Worm (Caenorhabditis elegans): ENCODE measurements around the gene atg-4.2.

Gene atg-4.2

ce11 chrIV:11688018-11688417, 20.2 kb downstream of the atg-4.2 start, which contains the start of gene ZK792.5:
ZK792.5 (minus strand) TSS chrIV:11688118.
- no peak for TF ChIP-seq lim-6 (tag; optimal IDR thresholded peaks at IDR 0.05)
- TF ChIP-seq elt-2 (tag; optimal IDR thresholded peaks at IDR 0.05) = no peak
- no peak for TF ChIP-seq pros-1 (tag; optimal IDR thresholded peaks at IDR 0.05)
- no peak for TF ChIP-seq ztf-16 (tag; optimal IDR thresholded peaks at IDR 0.05)
- no peak for TF ChIP-seq Y22D7AL.16 (tag; optimal IDR thresholded peaks at IDR 0.05)
- no peak for TF ChIP-seq fax-1 (tag; optimal IDR thresholded peaks at IDR 0.05)
- TF ChIP-seq nfya-1 (tag; optimal IDR thresholded peaks at IDR 0.05) = no peak

DNA sequence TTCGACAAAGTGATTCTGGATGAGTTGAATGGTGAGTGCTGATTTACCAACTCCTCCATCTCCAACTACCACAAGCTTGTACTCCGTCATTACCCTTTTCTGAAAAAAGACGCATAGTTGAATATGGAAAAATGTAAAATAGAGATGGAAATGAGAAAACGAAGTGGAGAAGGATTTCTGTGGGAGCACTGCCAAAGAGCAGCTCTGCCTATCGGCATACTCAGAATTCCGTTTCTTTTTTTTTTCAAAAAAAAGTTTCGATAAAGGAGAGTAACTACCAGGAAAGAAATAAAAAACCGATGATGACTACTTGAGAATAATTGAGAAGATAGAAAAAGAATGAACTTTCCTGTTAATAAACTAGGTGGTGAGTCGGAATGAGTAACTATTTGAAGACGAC, 23.2 kb downstream of the atg-4.2 start, which contains the start of gene let-60:
Gene let-60 (minus strand): TSS at position 101 of the 400 bp plus-strand sequence.
- no peak for TF ChIP-seq ama-1 (optimal IDR thresholded peaks at IDR 0.05)
- TF ChIP-seq lin-11 (tag; optimal IDR thresholded peaks at IDR 0.05) = no peak
- TF ChIP-seq nfya-1 (tag; optimal IDR thresholded peaks at IDR 0.05) = no peak
- TF ChIP-seq T23F11.4 (GFP tag; optimal IDR thresholded peaks at IDR 0.05) = no peak
- TF ChIP-seq tbx-7 (tag; optimal IDR thresholded peaks at IDR 0.05) = no peak
- no peak for TF ChIP-seq C08G9.2 (tag; optimal IDR thresholded peaks at IDR 0.05)
- no peak for TF ChIP-seq odd-2 (tag; optimal IDR thresholded peaks at IDR 0.05)

DNA sequence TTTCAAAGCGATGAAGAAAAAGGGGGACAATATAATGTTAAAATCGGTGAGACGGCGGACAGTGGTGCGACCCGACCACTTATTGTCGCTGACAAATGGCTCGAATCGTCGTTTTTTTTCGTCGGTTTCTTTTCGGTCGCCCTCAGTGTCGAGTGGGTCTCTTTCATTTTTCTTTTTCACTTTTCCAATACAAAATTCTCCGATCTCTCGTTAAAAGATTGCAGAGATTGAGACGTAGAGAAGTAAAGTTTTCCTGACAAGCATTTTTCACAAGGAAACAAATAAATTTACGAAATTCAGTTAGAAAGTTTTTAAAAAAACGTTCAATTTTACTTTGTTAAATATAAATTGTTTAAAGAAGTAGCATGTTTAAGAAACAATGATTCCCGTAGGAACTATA, 23.7 kb downstream of the atg-4.2 start:
- TF ChIP-seq unc-86 (tag; optimal IDR thresholded peaks at IDR 0.05) (no peak), lin-11 (tag; optimal IDR thresholded peaks at IDR 0.05) (no peak), ets-4 (tag; optimal IDR thresholded peaks at IDR 0.05) (no peak), che-1 (tag; optimal IDR thresholded peaks at IDR 0.05) (no peak), T23F11.4 (GFP tag; optimal IDR thresholded peaks at IDR 0.05) (no peak), zip-5 (tag; optimal IDR thresholded peaks at IDR 0.05) (no peak), unc-42 (tag; optimal IDR thresholded peaks at IDR 0.05) (no peak), K09A11.1 (tag; optimal IDR thresholded peaks at IDR 0.05; ENCODE audit: insufficient read depth) (no peak), ceh-18 (tag; optimal IDR thresholded peaks at IDR 0.05) (no peak), pha-4 (tag; optimal IDR thresholded peaks at IDR 0.05) (no peak), lim-6 (tag; optimal IDR thresholded peaks at IDR 0.05) (no peak), hlh-13 (GFP tag; optimal IDR thresholded peaks at IDR 0.05) (no peak)

DNA sequence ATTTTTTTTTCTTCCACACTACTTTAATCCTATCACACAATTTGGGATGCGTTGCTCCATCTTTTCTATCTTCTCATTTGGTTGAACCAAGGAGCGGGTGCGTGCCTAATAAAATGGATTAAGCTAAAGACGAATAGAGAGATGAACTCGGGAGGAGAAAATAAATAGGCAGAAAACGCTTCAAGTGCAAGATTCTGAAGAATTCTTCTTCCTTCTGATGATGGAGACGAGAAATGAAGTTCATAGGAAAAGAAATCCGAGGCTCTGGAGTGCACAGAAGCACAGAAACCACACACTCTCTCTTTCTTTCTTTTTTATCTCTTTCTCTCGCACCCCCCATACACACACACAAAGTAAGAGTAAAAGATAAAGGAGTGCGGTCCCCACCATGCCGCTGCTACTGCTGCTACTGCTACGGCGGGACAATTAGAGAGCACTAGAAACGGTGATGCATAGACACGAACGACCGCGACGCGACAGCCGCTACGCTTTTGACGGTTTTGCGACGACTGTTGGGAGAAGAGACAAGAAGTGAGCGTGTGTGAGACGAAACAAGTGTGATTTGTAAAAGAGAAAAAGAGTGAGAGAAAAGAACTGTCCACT, 24.3 kb downstream of the atg-4.2 start:
- TF ChIP-seq pax-1 (tag; optimal IDR thresholded peaks at IDR 0.05) (no peak), syd-9 (tag; optimal IDR thresholded peaks at IDR 0.05) (peak; percentile 52), sox-4 (tag; optimal IDR thresholded peaks at IDR 0.05) (no peak), sox-2 (GFP tag; IDR thresholded peaks at IDR 0.05) (peak; percentile 34; the same call in 1 of the 2 replicates), ceh-18 (tag; optimal IDR thresholded peaks at IDR 0.05) (peak; percentile 88), pqm-1 (tag; optimal IDR thresholded peaks at IDR 0.05) (peak; percentile 44), tbx-7 (tag; optimal IDR thresholded peaks at IDR 0.05) (peak; percentile 1), ref-2 (tag; optimal IDR thresholded peaks at IDR 0.05) (peak; percentile 85), F13H6.1 (tag; optimal IDR thresholded peaks at IDR 0.05) (peak; percentile 46), pag-3 (tag; optimal IDR thresholded peaks at IDR 0.05; ENCODE audit: borderline replicate concordance) (no peak), madf-2 (tag; optimal IDR thresholded peaks at IDR 0.05) (peak; percentile 29), ceh-14 (tag; optimal IDR thresholded peaks at IDR 0.05) (peak; percentile 6), lin-11 (tag; optimal IDR thresholded peaks at IDR 0.05) (no peak), pha-2 (tag; optimal IDR thresholded peaks at IDR 0.05) (peak; percentile 45), odd-2 (tag; optimal IDR thresholded peaks at IDR 0.05) (peak; percentile 18), elt-2 (tag; optimal IDR thresholded peaks at IDR 0.05) (peak; percentile 91), ama-1 (optimal IDR thresholded peaks at IDR 0.05) (no peak), unc-42 (tag; optimal IDR thresholded peaks at IDR 0.05) (peak; percentile 98), unc-55 (GFP tag; optimal IDR thresholded peaks at IDR 0.05) (peak; percentile 62), npax-4 (tag; optimal IDR thresholded peaks at IDR 0.05) (no peak), hlh-13 (GFP tag; optimal IDR thresholded peaks at IDR 0.05) (no peak), pros-1 (tag; optimal IDR thresholded peaks at IDR 0.05) (no peak), ceh-19 (GFP tag; optimal IDR thresholded peaks at IDR 0.05) (peak; percentile 73), tbx-2 (tag; optimal IDR thresholded peaks at IDR 0.05) (peak; percentile 76), gmeb-2 (tag; optimal IDR thresholded peaks at IDR 0.05) (peak; percentile 15), K09A11.1 (tag; optimal IDR thresholded peaks at IDR 0.05; ENCODE audit: insufficient read depth) (no peak), ceh-45 (GFP tag; IDR thresholded peaks at IDR 0.05) (no peak), rnt-1 (tag; optimal IDR thresholded peaks at IDR 0.05) (peak; percentile 81), nfya-1 (tag; optimal IDR thresholded peaks at IDR 0.05) (peak; percentile 81), C08G9.2 (tag; optimal IDR thresholded peaks at IDR 0.05) (no peak), ceh-2 (tag; optimal IDR thresholded peaks at IDR 0.05) (peak; percentile 11), hlh-6 (tag; optimal IDR thresholded peaks at IDR 0.05) (peak; percentile 24), ceh-31 (tag; optimal IDR thresholded peaks at IDR 0.05) (peak; percentile 82), Y22D7AL.16 (tag; optimal IDR thresholded peaks at IDR 0.05) (no peak), ceh-9 (tag; optimal IDR thresholded peaks at IDR 0.05) (no peak), ztf-16 (tag; optimal IDR thresholded peaks at IDR 0.05) (peak; percentile 46)

Data from whole organism, late embryonic.